Worm (Caenorhabditis elegans) whole organism, mixed stage, embryonic: ENCODE results near the gene txt-13.
A peak's percentile ranks its signal among the peaks of the same experiment; 100 is the strongest.

Experiments used
- M03D4.4 ChIP-seq: sonication (generic microtip); optimal IDR thresholded peaks from 2 replicates; lab custom pipeline; 2017; ENCODE audit warnings: mild to moderate bottlenecking, missing genetic modification characterization, missing compliant biosample characterization
- blmp-1 ChIP-seq: fragments of 150-350 bp; optimal IDR thresholded peaks from 2 replicates; lab custom pipeline; 2014; ENCODE audit warnings: missing biosample characterization, missing genetic modification characterization
- ceh-39 ChIP-seq: fragments of 150-350 bp; optimal IDR thresholded peaks from 2 replicates; lab custom pipeline; 2014; ENCODE audit warnings: missing biosample characterization, missing genetic modification characterization
- ceh-43 ChIP-seq: fragments of 200-800 bp; sonication (Bioruptor generic); optimal IDR thresholded peaks from 2 replicates; lab custom pipeline; 2018; ENCODE audit warnings: mild to moderate bottlenecking, missing genetic modification characterization, moderate library complexity, missing compliant biosample characterization
- ceh-83 ChIP-seq: fragments of 200-800 bp; sonication (Bioruptor generic); optimal IDR thresholded peaks from 2 replicates; lab custom pipeline; 2018; ENCODE audit warnings: mild to moderate bottlenecking, missing genetic modification characterization, missing compliant biosample characterization
- ces-1 ChIP-seq: fragments of 150-350 bp; optimal IDR thresholded peaks from 2 replicates; lab custom pipeline; 2014; ENCODE audit warnings: missing biosample characterization, missing genetic modification reagents, missing genetic modification characterization
- cnd-1 ChIP-seq: fragments of 200-800 bp; sonication (Bioruptor generic); optimal IDR thresholded peaks from 2 replicates; lab custom pipeline; 2018; ENCODE audit warnings: mild to moderate bottlenecking, missing genetic modification characterization, missing compliant biosample characterization
- drap-1 ChIP-seq: fragments of 200-800 bp; sonication (Bioruptor generic); optimal IDR thresholded peaks from 3 replicates; lab custom pipeline; 2018; ENCODE audit warnings: mild to moderate bottlenecking, missing genetic modification characterization, missing compliant biosample characterization
- elt-1 ChIP-seq: sonication (generic microtip); optimal IDR thresholded peaks from 2 replicates; lab custom pipeline; 2017; ENCODE audit warnings: missing genetic modification characterization, mild to moderate bottlenecking, missing compliant biosample characterization, antibody characterized with exemption, moderate library complexity, borderline replicate concordance; ENCODE audit not compliant: insufficient read depth
- elt-3 ChIP-seq: fragments of 150-350 bp; optimal IDR thresholded peaks from 2 replicates; lab custom pipeline; 2014; ENCODE audit warnings: missing biosample characterization, missing genetic modification characterization
- flh-1 ChIP-seq: fragments of 200-800 bp; sonication (Bioruptor generic); optimal IDR thresholded peaks from 2 replicates; lab custom pipeline; 2018; ENCODE audit warnings: mild to moderate bottlenecking, missing genetic modification characterization, moderate library complexity, missing compliant biosample characterization
- ham-2 ChIP-seq: fragments of 200-800 bp; sonication (Bioruptor generic); optimal IDR thresholded peaks from 2 replicates; lab custom pipeline; 2018; ENCODE audit warnings: mild to moderate bottlenecking, missing genetic modification characterization, missing compliant biosample characterization
- hlh-1 ChIP-seq: fragments of 150-350 bp; optimal IDR thresholded peaks from 2 replicates; lab custom pipeline; 2014; ENCODE audit warnings: missing biosample characterization, missing genetic modification reagents, missing genetic modification characterization
- lin-32 ChIP-seq: fragments of 200-800 bp; sonication (Bioruptor generic); optimal IDR thresholded peaks from 2 replicates; lab custom pipeline; 2018; ENCODE audit warnings: mild to moderate bottlenecking, missing genetic modification characterization, missing compliant biosample characterization
- lsy-2 ChIP-seq: fragments of 150-350 bp; optimal IDR thresholded peaks from 2 replicates; lab custom pipeline; 2014; ENCODE audit warnings: missing biosample characterization, missing genetic modification characterization
- mep-1 ChIP-seq: fragments of 150-350 bp; optimal IDR thresholded peaks from 2 replicates; lab custom pipeline; 2017; ENCODE audit warnings: missing biosample characterization, missing genetic modification reagents, missing genetic modification characterization, inconsistent platforms
- mls-2 ChIP-seq: sonication (generic microtip); optimal IDR thresholded peaks from 2 replicates; lab custom pipeline; 2016; ENCODE audit warnings: mild to moderate bottlenecking, missing genetic modification characterization, moderate library complexity, missing compliant biosample characterization
- nhr-12 ChIP-seq: fragments of 150-350 bp; optimal IDR thresholded peaks from 2 replicates; lab custom pipeline; 2014; ENCODE audit warnings: missing biosample characterization, missing genetic modification characterization
- nhr-2 ChIP-seq: fragments of 150-350 bp; optimal IDR thresholded peaks from 2 replicates; lab custom pipeline; 2014; ENCODE audit warnings: missing biosample characterization, missing genetic modification characterization
- nhr-237 ChIP-seq: fragments of 150-350 bp; optimal IDR thresholded peaks from 2 replicates; lab custom pipeline; 2014; ENCODE audit warnings: missing biosample characterization, missing genetic modification characterization
- nhr-28 ChIP-seq: fragments of 150-350 bp; optimal IDR thresholded peaks from 2 replicates; lab custom pipeline; 2014; ENCODE audit warnings: missing biosample characterization, missing genetic modification characterization
- nhr-76 ChIP-seq: sonication (generic microtip); optimal IDR thresholded peaks from 2 replicates; lab custom pipeline; 2017; ENCODE audit warnings: missing biosample characterization, missing genetic modification characterization
- pha-4 ChIP-seq: fragments of 150-350 bp; optimal IDR thresholded peaks from 2 replicates; lab custom pipeline; 2018; ENCODE audit warnings: missing biosample characterization, missing genetic modification reagents, missing genetic modification characterization
- sem-2 ChIP-seq: fragments of 200-800 bp; sonication (Bioruptor generic); optimal IDR thresholded peaks from 2 replicates; lab custom pipeline; 2018; ENCODE audit warnings: mild to moderate bottlenecking, missing genetic modification characterization, missing compliant biosample characterization
- snpc-4 ChIP-seq: fragments of 150-350 bp; optimal IDR thresholded peaks from 2 replicates; lab custom pipeline; 2014; ENCODE audit warnings: missing biosample characterization, missing genetic modification characterization
- sptf-1 ChIP-seq: sonication (generic microtip); optimal IDR thresholded peaks from 2 replicates; lab custom pipeline; 2017; ENCODE audit warnings: mild to moderate bottlenecking, missing genetic modification characterization, moderate library complexity, missing compliant biosample characterization
- tbx-8 ChIP-seq: fragments of 200-800 bp; sonication (Bioruptor generic); optimal IDR thresholded peaks from 2 replicates; lab custom pipeline; 2018; ENCODE audit warnings: mild to moderate bottlenecking, missing genetic modification characterization, moderate library complexity, missing compliant biosample characterization
- unc-120 ChIP-seq: sonication (generic microtip); optimal IDR thresholded peaks from 2 replicates; lab custom pipeline; 2017; ENCODE audit warnings: missing genetic modification characterization, missing compliant biosample characterization; ENCODE audit not compliant: poor library complexity, severe bottlenecking
- unc-39 ChIP-seq: fragments of 150-350 bp; optimal IDR thresholded peaks from 2 replicates; lab custom pipeline; 2014; ENCODE audit warnings: missing biosample characterization, missing genetic modification characterization
- unc-62 ChIP-seq: fragments of 150-350 bp; optimal IDR thresholded peaks from 2 replicates; lab custom pipeline; 2014; ENCODE audit warnings: missing biosample characterization, missing genetic modification reagents, missing genetic modification characterization
- zip-8 ChIP-seq: fragments of 150-350 bp; optimal IDR thresholded peaks from 2 replicates; lab custom pipeline; 2014; ENCODE audit warnings: missing biosample characterization, missing genetic modification characterization
- ztf-11 ChIP-seq: fragments of 150-350 bp; optimal IDR thresholded peaks from 2 replicates; lab custom pipeline; 2014; ENCODE audit warnings: missing biosample characterization, missing genetic modification characterization

The txt-13 gene

DNA sequence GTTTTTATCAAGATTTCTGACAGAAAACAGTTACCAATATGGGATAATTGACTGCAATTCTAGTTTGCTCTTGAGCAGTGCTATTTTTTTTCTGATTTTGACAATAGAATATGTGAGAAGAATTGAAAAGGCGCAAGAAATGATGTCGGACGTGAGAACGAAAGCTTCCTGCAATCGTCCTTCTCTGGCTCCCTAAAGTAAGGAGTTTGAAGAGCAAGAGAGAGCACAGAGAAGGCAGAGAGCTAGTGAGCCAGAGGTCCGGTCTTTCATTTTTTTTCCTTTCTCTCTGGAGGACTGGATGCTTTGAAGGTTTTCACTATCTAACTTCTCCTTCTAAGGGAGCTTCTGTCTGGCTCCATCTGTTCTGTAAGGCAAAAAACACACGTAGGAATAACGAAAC, 20.2 kb upstream of the txt-13 start:
- TF ChIP-seq unc-62 (GFP tag; lab: Kevin White, UChicago): no peak
- TF ChIP-seq ces-1 (GFP tag; lab: Kevin White, UChicago): peak; percentile 13
- TF ChIP-seq, all 35 proteins: peak for 1

DNA sequence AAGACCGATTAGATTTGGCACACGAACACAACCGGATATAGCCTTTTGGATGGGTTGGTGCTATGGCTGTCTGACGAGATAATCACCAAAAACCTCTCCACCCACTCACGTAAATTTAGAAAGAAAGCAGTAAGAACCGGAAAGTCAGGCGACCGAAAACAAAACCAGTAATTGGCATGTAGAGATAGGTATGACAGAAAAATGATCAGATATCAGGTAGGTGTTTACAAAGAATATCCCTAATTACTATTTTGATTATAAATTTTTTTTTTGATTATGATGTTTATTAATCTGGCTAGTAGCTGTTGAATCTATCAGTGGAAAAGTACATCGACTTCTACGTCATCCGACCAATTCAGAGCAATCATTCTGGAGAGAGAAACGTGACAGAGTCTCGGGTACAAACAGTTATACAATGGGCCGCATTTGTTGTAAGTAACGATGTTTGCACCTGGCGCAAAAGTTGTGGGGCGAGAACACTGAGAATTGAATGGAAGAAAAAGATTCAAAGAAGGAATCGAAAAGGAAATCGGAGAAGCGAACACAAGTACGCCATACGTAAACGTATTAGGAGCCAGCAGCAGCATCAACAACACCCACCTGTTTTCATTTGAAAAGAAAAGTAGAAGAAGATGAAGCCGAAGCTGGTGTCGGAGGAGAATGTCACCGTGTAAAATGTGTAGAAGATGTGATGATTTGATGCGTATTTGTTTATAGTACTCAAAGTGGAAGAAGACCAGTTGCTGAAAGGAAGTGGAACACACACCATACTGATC, 19.3 kb upstream of the txt-13 start:
- no peak for TF ChIP-seq blmp-1
- TF ChIP-seq lsy-2: no peak
- TF ChIP-seq M03D4.4: no peak
- no peak for TF ChIP-seq ham-2 (GFP tag; lab: Kevin White, UChicago)
- no peak for TF ChIP-seq ces-1 (GFP tag; lab: Kevin White, UChicago)
- TF ChIP-seq unc-39: no peak
- TF ChIP-seq ceh-39 (tag; lab: Kevin White, UChicago): no peak
- no peak for TF ChIP-seq nhr-28
- TF ChIP-seq unc-62 (GFP tag; lab: Kevin White, UChicago): no peak
- TF ChIP-seq mls-2: no peak
- TF ChIP-seq zip-8: no peak
- TF ChIP-seq cnd-1 (tag; lab: Kevin White, UChicago): no peak
- no peak for TF ChIP-seq flh-1 (GFP tag; lab: Kevin White, UChicago)
- TF ChIP-seq snpc-4 (tag; lab: Kevin White, UChicago): no peak
- TF ChIP-seq nhr-76 (tag; lab: Kevin White, UChicago): no peak
- no peak for TF ChIP-seq mep-1 (tag; lab: Kevin White, UChicago)
- no peak for TF ChIP-seq hlh-1
- TF ChIP-seq tbx-8 (GFP tag; lab: Kevin White, UChicago): no peak
- TF ChIP-seq nhr-237: no peak
- TF ChIP-seq elt-3 (tag; lab: Kevin White, UChicago): no peak

ce11 chrII:10551985-10552736, 18.2 kb upstream of the txt-13 start:
- TF ChIP-seq mep-1 (tag; lab: Kevin White, UChicago): peak; percentile 59
- peak; percentile 32 for TF ChIP-seq unc-62 (GFP tag; lab: Kevin White, UChicago)
- peak; percentile 49 for TF ChIP-seq hlh-1
- no peak for TF ChIP-seq zip-8
- TF ChIP-seq ceh-83 (GFP tag; lab: Kevin White, UChicago): no peak
- TF ChIP-seq unc-39: no peak
- no peak for TF ChIP-seq tbx-8 (GFP tag; lab: Kevin White, UChicago)
- TF ChIP-seq drap-1 (GFP tag; lab: Kevin White, UChicago): no peak
- TF ChIP-seq blmp-1: peak; percentile 34
- peak; percentile 71 for TF ChIP-seq unc-120 (tag; lab: Kevin White, UChicago)
- peak; percentile 23 for TF ChIP-seq pha-4
- peak; percentile 41 for TF ChIP-seq ham-2 (GFP tag; lab: Kevin White, UChicago)
- TF ChIP-seq elt-1: peak; percentile 44
- no peak for TF ChIP-seq sem-2 (GFP tag; lab: Kevin White, UChicago)
- TF ChIP-seq mls-2: peak; percentile 9
- no peak for TF ChIP-seq M03D4.4
- TF ChIP-seq ztf-11 (tag; lab: Kevin White, UChicago): no peak
- TF ChIP-seq sptf-1 (tag; lab: Kevin White, UChicago): no peak
- peak; percentile 73 for TF ChIP-seq nhr-237
- TF ChIP-seq nhr-12 (tag; lab: Kevin White, UChicago): no peak
- TF ChIP-seq ceh-43 (GFP tag; lab: Kevin White, UChicago): no peak
- TF ChIP-seq lsy-2: peak; percentile 21
- TF ChIP-seq ces-1 (GFP tag; lab: Kevin White, UChicago): peak; percentile 75
- peak; percentile 34 for TF ChIP-seq nhr-2 (tag; lab: Kevin White, UChicago)

ce11 chrII:10553377-10554045, 16.9 kb upstream of the txt-13 start:
- TF ChIP-seq zip-8 (peak; percentile 9), hlh-1 (peak; percentile 15), lin-32 (no peak), cnd-1 (tag; lab: Kevin White, UChicago) (no peak)
